Fruit fly (Drosophila melanogaster) whole organism, embryonic: Measurements from ENCODE around the gene CG7352.

Experiments used
- Awh ChIP-seq: fragments of 200-800 bp; sonication (Bioruptor generic); IDR thresholded peaks from 2 replicates; pipeline ENCODE4, ENCODE4 v1.3.6; 2022; ENCODE audit warnings: missing biosample characterization, missing genetic modification characterization
- CG10431 ChIP-seq: fragments of 200-800 bp; sonication (Bioruptor generic); optimal IDR thresholded peaks from 3 replicates; lab custom pipeline; 2018; ENCODE audit warnings: missing biosample characterization, mild to moderate bottlenecking, missing genetic modification characterization
- CG10565 ChIP-seq: fragments of 200-800 bp; sonication (Bioruptor generic); optimal IDR thresholded peaks from 3 replicates; lab custom pipeline; 2016; ENCODE audit warnings: missing biosample characterization, mild to moderate bottlenecking, missing genetic modification characterization
- CG11695 ChIP-seq: fragments of 200-800 bp; sonication (Bioruptor generic); IDR thresholded peaks from 3 replicates; pipeline ENCODE4 v1.3.6; 2022; ENCODE audit warnings: missing biosample characterization, missing genetic modification characterization
- CG12219 ChIP-seq: fragments of 200-800 bp; sonication (Bioruptor generic); optimal IDR thresholded peaks from 3 replicates; lab custom pipeline; 2018; ENCODE audit warnings: missing biosample characterization, mild to moderate bottlenecking, missing genetic modification characterization
- CG12236 ChIP-seq: fragments of 200-800 bp; sonication (Bioruptor generic); optimal IDR thresholded peaks from 2 replicates; lab custom pipeline; 2016; ENCODE audit warnings: missing biosample characterization, missing genetic modification characterization
- CG15011 ChIP-seq: fragments of 200-800 bp; sonication (Bioruptor generic); optimal IDR thresholded peaks from 3 replicates; lab custom pipeline; 2018; ENCODE audit warnings: missing biosample characterization, mild to moderate bottlenecking, missing genetic modification characterization
- CG17359 ChIP-seq: fragments of 200-800 bp; sonication (Bioruptor generic); optimal IDR thresholded peaks from 3 replicates; lab custom pipeline; 2018; ENCODE audit warnings: missing biosample characterization, mild to moderate bottlenecking, missing genetic modification characterization, moderate library complexity
- CG17829 ChIP-seq: fragments of 200-800 bp; optimal IDR thresholded peaks from 2 replicates; lab custom pipeline; 2019; ENCODE audit warnings: missing biosample characterization, mild to moderate bottlenecking, missing genetic modification characterization, moderate library complexity
- CG18011 ChIP-seq: fragments of 200-800 bp; sonication (Bioruptor generic); optimal IDR thresholded peaks from 2 replicates; lab custom pipeline; 2017; ENCODE audit warnings: missing biosample characterization, missing genetic modification characterization, mild to moderate bottlenecking, moderate library complexity, missing genotype
- CG31224 ChIP-seq: fragments of 200-800 bp; sonication (Bioruptor generic); IDR thresholded peaks from 2 replicates; pipeline ENCODE4 v1.3.6; 2022; ENCODE audit warnings: missing biosample characterization, missing genetic modification characterization
- CG32532 ChIP-seq: fragments of 200-800 bp; sonication (Bioruptor generic); IDR thresholded peaks from 2 replicates; pipeline ENCODE4 v1.3.6; 2022; ENCODE audit warnings: missing biosample characterization, missing genetic modification characterization
- CG4360 ChIP-seq: fragments of 200-800 bp; sonication (Bioruptor generic); IDR thresholded peaks from 2 replicates; pipeline ENCODE4 v1.3.6; 2022; ENCODE audit warnings: missing biosample characterization, missing genetic modification characterization
- CG43689 ChIP-seq: fragments of 200-800 bp; sonication (Bioruptor generic); IDR thresholded peaks from 2 replicates; pipeline ENCODE4 v1.3.6; 2022; ENCODE audit warnings: missing biosample characterization, missing genetic modification characterization
- CG5245 ChIP-seq: fragments of 200-800 bp; sonication (Bioruptor generic); optimal IDR thresholded peaks from 3 replicates; lab custom pipeline; 2016; ENCODE audit warnings: missing biosample characterization, missing genetic modification characterization
- CG5953 ChIP-seq: fragments of 200-800 bp; sonication (Bioruptor generic); IDR thresholded peaks from 2 replicates; pipeline ENCODE4 v1.3.6; 2022; ENCODE audit warnings: missing biosample characterization, missing genetic modification characterization
- CG6654 ChIP-seq: fragments of 200-800 bp; sonication (Bioruptor generic); optimal IDR thresholded peaks from 2 replicates; lab custom pipeline; 2017; ENCODE audit warnings: missing biosample characterization, mild to moderate bottlenecking, missing genetic modification characterization
- CG7372 ChIP-seq: fragments of 200-800 bp; sonication (Bioruptor generic); IDR thresholded peaks from 2 replicates; pipeline ENCODE4 v1.3.6; 2022; ENCODE audit warnings: missing biosample characterization, missing genetic modification characterization
- CG7963 ChIP-seq: fragments of 200-800 bp; sonication (Bioruptor generic); IDR thresholded peaks from 3 replicates; pipeline ENCODE4 v1.3.6; 2022; ENCODE audit warnings: missing biosample characterization, missing genetic modification characterization; ENCODE audit not compliant: partially characterized antibody
- CG8281 ChIP-seq: fragments of 200-800 bp; sonication (Bioruptor generic); optimal IDR thresholded peaks from 2 replicates; lab custom pipeline; 2018; ENCODE audit warnings: missing biosample characterization, mild to moderate bottlenecking, missing genetic modification characterization, moderate library complexity
- CG8290 ChIP-seq, 3 experiments: fragments of 200-800 bp; sonication (Bioruptor generic); optimal IDR thresholded peaks; 2 replicates each; lab custom pipeline; 2016 to 2019; ENCODE audit warnings: missing biosample characterization in 3 of 3, missing genetic modification characterization in 3 of 3, mild to moderate bottlenecking in 2 of 3, moderate library complexity in 1 of 3
- CG8359 ChIP-seq: fragments of 200-800 bp; sonication (Bioruptor generic); optimal IDR thresholded peaks from 2 replicates; lab custom pipeline; 2017; ENCODE audit warnings: missing biosample characterization, mild to moderate bottlenecking, missing genetic modification characterization, borderline replicate concordance
- Fer3 ChIP-seq: fragments of 200-800 bp; sonication (Bioruptor generic); optimal IDR thresholded peaks from 2 replicates; lab custom pipeline; 2018; ENCODE audit warnings: missing biosample characterization, mild to moderate bottlenecking, missing genetic modification characterization, moderate library complexity
- HLHmδ ChIP-seq: fragments of 200-800 bp; sonication (Bioruptor generic); optimal IDR thresholded peaks from 2 replicates; lab custom pipeline; 2018; ENCODE audit warnings: missing biosample characterization, mild to moderate bottlenecking, missing genetic modification characterization, moderate library complexity
- MTF-1 ChIP-seq: fragments of 200-800 bp; sonication (Bioruptor generic); optimal IDR thresholded peaks from 2 replicates; lab custom pipeline; 2018; ENCODE audit warnings: missing biosample characterization, mild to moderate bottlenecking, missing genetic modification characterization, borderline replicate concordance
- Scr ChIP-seq: fragments of 200-800 bp; sonication (Bioruptor generic); IDR thresholded peaks from 2 replicates; pipeline ENCODE4 v1.3.6; 2022; ENCODE audit warnings: missing biosample characterization, missing genetic modification characterization; ENCODE audit not compliant: partially characterized antibody
- Side ChIP-seq: fragments of 200-800 bp; sonication (Bioruptor generic); optimal IDR thresholded peaks from 2 replicates; lab custom pipeline; 2016; ENCODE audit warnings: missing biosample characterization, missing genetic modification characterization
- Sin3A ChIP-seq: fragments of >200 bp; optimal IDR thresholded peaks from 2 replicates; lab custom pipeline; 2018
- amos ChIP-seq: fragments of 200-800 bp; sonication (Bioruptor generic); IDR thresholded peaks from 2 replicates; pipeline ENCODE4 v1.3.6; 2022; ENCODE audit warnings: missing biosample characterization, missing genetic modification characterization; ENCODE audit not compliant: partially characterized antibody
- chif ChIP-seq, 2 experiments: fragments of 200-800 bp; sonication (Bioruptor generic); optimal IDR thresholded peaks; 3 replicates each; lab custom pipeline; 2016; ENCODE audit warnings: missing biosample characterization in 2 of 2, missing genetic modification characterization in 2 of 2
- crp ChIP-seq, 2 experiments: fragments of 200-800 bp; sonication (Bioruptor generic); optimal IDR thresholded peaks; 2 replicates in 1 of 2; 3 replicates in 1 of 2; lab custom pipeline; 2017; ENCODE audit warnings: missing biosample characterization in 2 of 2, missing genetic modification characterization in 2 of 2, mild to moderate bottlenecking in 1 of 2, moderate library complexity in 1 of 2
- dmrt11E ChIP-seq: fragments of 200-800 bp; sonication (Bioruptor generic); optimal IDR thresholded peaks from 3 replicates; lab custom pipeline; 2018; ENCODE audit warnings: missing biosample characterization, mild to moderate bottlenecking, missing genetic modification characterization, moderate library complexity
- en ChIP-seq: fragments of 200-800 bp; sonication (Bioruptor generic); optimal IDR thresholded peaks from 2 replicates; lab custom pipeline; 2016; ENCODE audit warnings: missing biosample characterization, missing genetic modification characterization
- exex ChIP-seq: fragments of 200-800 bp; sonication (Bioruptor generic); optimal IDR thresholded peaks from 4 replicates; lab custom pipeline; 2018; ENCODE audit warnings: missing biosample characterization, mild to moderate bottlenecking, missing genetic modification characterization, moderate library complexity
- gcm ChIP-seq: fragments of 200-800 bp; sonication (Bioruptor generic); optimal IDR thresholded peaks from 2 replicates; lab custom pipeline; 2019; ENCODE audit warnings: missing biosample characterization, mild to moderate bottlenecking, missing genetic modification characterization, moderate library complexity
- gfzf ChIP-seq: fragments of 200-800 bp; sonication (Bioruptor generic); optimal IDR thresholded peaks from 2 replicates; lab custom pipeline; 2016; ENCODE audit warnings: missing biosample characterization, mild to moderate bottlenecking, missing genetic modification characterization, moderate library complexity
- her ChIP-seq: fragments of 200-800 bp; sonication (Bioruptor generic); optimal IDR thresholded peaks from 2 replicates; lab custom pipeline; 2016; ENCODE audit warnings: missing biosample characterization, missing genetic modification characterization
- kni ChIP-seq: fragments of 200-800 bp; sonication (Bioruptor generic); optimal IDR thresholded peaks from 3 replicates; lab custom pipeline; 2017; ENCODE audit warnings: mild to moderate bottlenecking, missing biosample characterization, missing genetic modification reagents, missing genetic modification characterization
- lov ChIP-seq, 2 experiments: fragments of 200-800 bp in 1 of 2; fragments of >200 bp in 1 of 2; sonication (Bioruptor generic) in 1 of 2; IDR thresholded peaks in 1 of 2; optimal IDR thresholded peaks in 1 of 2; 2 replicates in 1 of 2; 3 replicates in 1 of 2; pipeline versions ENCODE4 v1.3.6 to Lab custom; 2017 to 2022; ENCODE audit warnings: missing biosample characterization in 1 of 2, missing genetic modification characterization in 1 of 2
- org-1 ChIP-seq: fragments of 200-800 bp; sonication (Bioruptor generic); optimal IDR thresholded peaks from 2 replicates; lab custom pipeline; 2017; ENCODE audit warnings: missing biosample characterization, missing genetic modification characterization
- ro ChIP-seq: fragments of 200-800 bp; sonication (Bioruptor generic); IDR thresholded peaks from 2 replicates; pipeline ENCODE4 v1.3.6; 2022; ENCODE audit warnings: missing biosample characterization, missing genetic modification characterization
- sd ChIP-seq: fragments of 200-800 bp; sonication (Bioruptor generic); optimal IDR thresholded peaks from 3 replicates; lab custom pipeline; 2018; ENCODE audit warnings: missing biosample characterization, mild to moderate bottlenecking, missing genetic modification characterization, moderate library complexity
- sens ChIP-seq: fragments of 200-800 bp; sonication (Bioruptor generic); peaks from one replicate; lab custom pipeline; 2016; ENCODE audit warnings: missing biosample characterization, missing genetic modification characterization
- sr ChIP-seq: fragments of 200-800 bp; sonication (Bioruptor generic); IDR thresholded peaks from 3 replicates; pipeline ENCODE4 v1.3.6; 2022; ENCODE audit warnings: missing biosample characterization, missing genetic modification characterization
- stc ChIP-seq: fragments of 200-800 bp; sonication (Bioruptor generic); IDR thresholded peaks from 2 replicates; pipeline ENCODE4 v1.3.6; 2022; ENCODE audit warnings: missing biosample characterization, missing genetic modification characterization
- sug ChIP-seq: fragments of 200-800 bp; optimal IDR thresholded peaks from 2 replicates; lab custom pipeline; 2019; ENCODE audit warnings: missing biosample characterization, mild to moderate bottlenecking, missing genetic modification characterization, moderate library complexity
- tin ChIP-seq: fragments of 200-800 bp; sonication (Bioruptor generic); optimal IDR thresholded peaks from 3 replicates; lab custom pipeline; 2016; ENCODE audit warnings: missing biosample characterization, missing genetic modification characterization
- vnd ChIP-seq: fragments of 200-800 bp; sonication (Bioruptor generic); IDR thresholded peaks from 3 replicates; pipeline ENCODE4 v1.3.6; 2022; ENCODE audit warnings: missing biosample characterization, missing genetic modification characterization; ENCODE audit not compliant: partially characterized antibody
- wek ChIP-seq: fragments of 200-800 bp; sonication (Bioruptor generic); optimal IDR thresholded peaks from 3 replicates; lab custom pipeline; 2018; ENCODE audit warnings: missing biosample characterization, mild to moderate bottlenecking, missing genetic modification characterization, moderate library complexity

The CG7352 gene

dm6 chr3R:8316344-8317105 lies 30.9 kb upstream of the CG7352 start, which contains the start of gene Coq2 (continued):
- TF ChIP-seq HLHmδ = no peak
- no peak for TF ChIP-seq Scr (GFP tag; lab: Robert Waterston, UW)
- TF ChIP-seq wek (GFP tag; lab: Kevin White, UChicago) = no peak
- no peak for TF ChIP-seq CG6654 (GFP tag; lab: Kevin White, UChicago)
- no peak for TF ChIP-seq sr (GFP tag; lab: Robert Waterston, UW)
- TF ChIP-seq CG5245 (GFP tag; lab: Kevin White, UChicago) = no peak
- TF ChIP-seq chif (GFP tag; optimal IDR thresholded peaks at IDR 0.05; lab: Kevin White, UChicago) = no peak
- no peak for TF ChIP-seq CG17829 (tag; lab: Kevin White, UChicago)
- no peak for TF ChIP-seq CG31224
- TF ChIP-seq Sin3A (lab: Kevin White, UChicago) = peak; percentile 8
- TF ChIP-seq CG17359 (tag; lab: Kevin White, UChicago) = no peak
- TF ChIP-seq CG18011 (GFP tag; lab: Kevin White, UChicago) = no peak
- TF ChIP-seq ro (GFP tag; lab: Robert Waterston, UW) = no peak
- no peak for TF ChIP-seq amos (GFP tag; lab: Robert Waterston, UW)
- TF ChIP-seq CG5953 (GFP tag; lab: Robert Waterston, UW) = no peak
- TF ChIP-seq CG12219 (GFP tag; lab: Kevin White, UChicago) = no peak
- no peak for TF ChIP-seq Side (GFP tag; lab: Kevin White, UChicago)
- no peak for TF ChIP-seq CG32532 (GFP tag; lab: Robert Waterston, UW)
- TF ChIP-seq her (GFP tag; lab: Kevin White, UChicago) = no peak
- TF ChIP-seq Fer3 (tag; lab: Kevin White, UChicago) = no peak
- TF ChIP-seq dmrt11E = no peak
- TF ChIP-seq MTF-1 (GFP tag; lab: Kevin White, UChicago) = peak; percentile 100
- TF ChIP-seq CG7963 (GFP tag; lab: Robert Waterston, UW) = no peak
- no peak for TF ChIP-seq tin
- no peak for TF ChIP-seq CG11695 (GFP tag; lab: Robert Waterston, UW)
- no peak for TF ChIP-seq CG15011 (GFP tag; lab: Kevin White, UChicago)
- no peak for TF ChIP-seq Awh
- TF ChIP-seq gfzf = peak; percentile 13
- no peak for TF ChIP-seq CG4360 (GFP tag; lab: Robert Waterston, UW)
- TF ChIP-seq sug (tag; lab: Kevin White, UChicago) = no peak
- no peak for TF ChIP-seq vnd
- no peak for TF ChIP-seq CG10431 (GFP tag; lab: Kevin White, UChicago)
- TF ChIP-seq stc = no peak
- peak; percentile 92 for TF ChIP-seq sd (tag; lab: Kevin White, UChicago)
- TF ChIP-seq exex (tag; lab: Kevin White, UChicago) = no peak
- TF ChIP-seq kni (GFP tag; lab: Kevin White, UChicago) = no peak
- no peak for TF ChIP-seq CG12236 (GFP tag; lab: Kevin White, UChicago)
- no peak for TF ChIP-seq org-1 (GFP tag; lab: Kevin White, UChicago)
- TF ChIP-seq CG8359 = no peak
- no peak for TF ChIP-seq sens
- TF ChIP-seq CG10565 (GFP tag; lab: Kevin White, UChicago) = no peak
- no peak for TF ChIP-seq lov (optimal IDR thresholded peaks at IDR 0.05; lab: Kevin White, UChicago)
- TF ChIP-seq lov (GFP tag; IDR thresholded peaks at IDR 0.05; lab: Robert Waterston, UW) = no peak
- TF ChIP-seq crp (GFP tag; optimal IDR thresholded peaks at IDR 0.05; lab: Kevin White, UChicago) = no peak
- no peak for TF ChIP-seq CG8281 (tag; lab: Kevin White, UChicago)
- TF ChIP-seq en (GFP tag; lab: Kevin White, UChicago) = no peak
- no peak for TF ChIP-seq CG7372 (GFP tag; lab: Robert Waterston, UW)
- no peak for TF ChIP-seq gcm (GFP tag; lab: Kevin White, UChicago)
- no peak for TF ChIP-seq CG8290 (GFP tag; optimal IDR thresholded peaks at IDR 0.05; lab: Kevin White, UChicago)
- TF ChIP-seq CG8290 (tag; optimal IDR thresholded peaks at IDR 0.05; lab: Kevin White, UChicago) = no peak
- no peak for TF ChIP-seq CG43689
